Fruit fly (Drosophila melanogaster) whole organism, embryonic: Measurements from ENCODE around the gene CG10365.
A peak's percentile ranks its signal among the peaks of the same experiment; 100 is the strongest.

ENCODE experiments used
- ATbp ChIP-seq: fragments of 200-800 bp; sonication (Bioruptor generic); optimal IDR thresholded peaks from 2 replicates; lab custom pipeline; 2017; ENCODE audit warnings: missing biosample characterization, mild to moderate bottlenecking, missing genetic modification characterization, missing genetic modification reagents
- Atf3 ChIP-seq: fragments of 200-800 bp; sonication (Bioruptor generic); optimal IDR thresholded peaks from 3 replicates; lab custom pipeline; 2016; ENCODE audit warnings: missing biosample characterization, missing genetic modification characterization
- Bdp1 ChIP-seq: fragments of 200-800 bp; sonication (Bioruptor generic); optimal IDR thresholded peaks from 3 replicates; lab custom pipeline; 2016; ENCODE audit warnings: missing biosample characterization, missing genetic modification characterization
- Blimp-1 ChIP-seq: fragments of 200-800 bp; sonication (Bioruptor generic); optimal IDR thresholded peaks from 3 replicates; lab custom pipeline; 2018; ENCODE audit warnings: missing biosample characterization, missing genetic modification characterization, mild to moderate bottlenecking, moderate library complexity, missing genetic modification reagents
- CG10267 ChIP-seq: fragments of 200-800 bp; sonication (Bioruptor generic); optimal IDR thresholded peaks from 2 replicates; lab custom pipeline; 2018; ENCODE audit warnings: missing biosample characterization, mild to moderate bottlenecking, missing genetic modification characterization, moderate library complexity
- CG11560 ChIP-seq: fragments of 200-800 bp; sonication (Bioruptor generic); IDR thresholded peaks from 3 replicates; pipeline ENCODE4 v1.3.6; 2022; ENCODE audit warnings: missing biosample characterization, missing genetic modification characterization
- CG12236 ChIP-seq: fragments of 200-800 bp; sonication (Bioruptor generic); optimal IDR thresholded peaks from 2 replicates; lab custom pipeline; 2016; ENCODE audit warnings: missing biosample characterization, missing genetic modification characterization
- CG12391 ChIP-seq: fragments of 200-800 bp; sonication (Bioruptor generic); optimal IDR thresholded peaks from 3 replicates; lab custom pipeline; 2018; ENCODE audit warnings: missing biosample characterization, mild to moderate bottlenecking, missing genetic modification characterization, moderate library complexity
- CG12659 ChIP-seq: fragments of 200-800 bp; sonication (Bioruptor generic); optimal IDR thresholded peaks from 3 replicates; lab custom pipeline; 2017; ENCODE audit warnings: mild to moderate bottlenecking, missing biosample characterization, missing genetic modification reagents, missing genetic modification characterization
- CG12942 ChIP-seq: fragments of 200-800 bp; sonication (Bioruptor generic); optimal IDR thresholded peaks from 3 replicates; lab custom pipeline; 2016; ENCODE audit warnings: missing biosample characterization, missing genetic modification characterization
- CG13775 ChIP-seq: fragments of 200-800 bp; sonication (Bioruptor generic); optimal IDR thresholded peaks from 3 replicates; lab custom pipeline; 2017; ENCODE audit warnings: missing biosample characterization, mild to moderate bottlenecking, missing genetic modification characterization
- CG15514 ChIP-seq: fragments of 200-800 bp; sonication (Bioruptor generic); optimal IDR thresholded peaks from 3 replicates; lab custom pipeline; 2017; ENCODE audit warnings: missing biosample characterization, missing genetic modification characterization, mild to moderate bottlenecking, moderate library complexity, missing genetic modification reagents
- CG15696 ChIP-seq: fragments of 200-800 bp; sonication (Bioruptor generic); optimal IDR thresholded peaks from 2 replicates; lab custom pipeline; 2019; ENCODE audit warnings: missing biosample characterization, mild to moderate bottlenecking, missing genetic modification characterization, moderate library complexity
- CG1603 ChIP-seq: fragments of 200-800 bp; sonication (Bioruptor generic); optimal IDR thresholded peaks from 2 replicates; lab custom pipeline; 2019; ENCODE audit warnings: missing biosample characterization, mild to moderate bottlenecking, missing genetic modification characterization, moderate library complexity
- CG16779 ChIP-seq: fragments of 200-800 bp; sonication (Bioruptor generic); IDR thresholded peaks from 2 replicates; pipeline ENCODE4 v1.3.6; 2022; ENCODE audit warnings: missing biosample characterization, missing genetic modification characterization
- CG17568 ChIP-seq: fragments of 200-800 bp; sonication (Bioruptor generic); optimal IDR thresholded peaks from 2 replicates; lab custom pipeline; 2018; ENCODE audit warnings: missing biosample characterization, mild to moderate bottlenecking, missing genetic modification characterization, moderate library complexity
- CG17612 ChIP-seq: fragments of 200-800 bp; sonication (Bioruptor generic); IDR thresholded peaks from 2 replicates; pipeline ENCODE4 v1.3.6; 2022; ENCODE audit warnings: missing biosample characterization, missing genetic modification characterization
- CG17912 ChIP-seq: fragments of 200-800 bp; sonication (Bioruptor generic); optimal IDR thresholded peaks from 2 replicates; lab custom pipeline; 2018; ENCODE audit warnings: missing biosample characterization, mild to moderate bottlenecking, missing genetic modification characterization
- CG1832 ChIP-seq: fragments of 200-800 bp; sonication (Bioruptor generic); optimal IDR thresholded peaks from 2 replicates; lab custom pipeline; 2017; ENCODE audit warnings: missing biosample characterization, mild to moderate bottlenecking, missing genetic modification characterization, inconsistent platforms
- CG3065 ChIP-seq: fragments of 200-800 bp; sonication (Bioruptor generic); optimal IDR thresholded peaks from 2 replicates; lab custom pipeline; 2016; ENCODE audit warnings: missing biosample characterization, missing genetic modification characterization
- CG3726 ChIP-seq: fragments of 200-800 bp; sonication (Bioruptor generic); IDR thresholded peaks from 3 replicates; pipeline ENCODE4, ENCODE4 v1.3.6; 2022; ENCODE audit warnings: missing biosample characterization, missing genetic modification characterization
- CG4617 ChIP-seq: fragments of 200-800 bp; sonication (Bioruptor generic); optimal IDR thresholded peaks from 3 replicates; lab custom pipeline; 2016; ENCODE audit warnings: missing biosample characterization, missing genetic modification characterization, borderline replicate concordance
- CG4730 ChIP-seq: fragments of 200-800 bp; sonication (Bioruptor generic); IDR thresholded peaks from 2 replicates; pipeline ENCODE4 v1.3.6; 2022; ENCODE audit warnings: missing biosample characterization, missing genetic modification characterization
- CG5245 ChIP-seq: fragments of 200-800 bp; sonication (Bioruptor generic); optimal IDR thresholded peaks from 3 replicates; lab custom pipeline; 2016; ENCODE audit warnings: missing biosample characterization, missing genetic modification characterization
- CG5953 ChIP-seq: fragments of 200-800 bp; sonication (Bioruptor generic); IDR thresholded peaks from 2 replicates; pipeline ENCODE4 v1.3.6; 2022; ENCODE audit warnings: missing biosample characterization, missing genetic modification characterization
- CG6254 ChIP-seq: fragments of 200-800 bp; sonication (Bioruptor generic); optimal IDR thresholded peaks from 3 replicates; lab custom pipeline; 2017; ENCODE audit warnings: mild to moderate bottlenecking, missing biosample characterization, missing genetic modification reagents, missing genetic modification characterization
- CG8290 ChIP-seq, 3 experiments: fragments of 200-800 bp; sonication (Bioruptor generic); optimal IDR thresholded peaks; 2 replicates each; lab custom pipeline; 2016 to 2019; ENCODE audit warnings: missing biosample characterization in 3 of 3, missing genetic modification characterization in 3 of 3, mild to moderate bottlenecking in 2 of 3, moderate library complexity in 1 of 3
- CG8388 ChIP-seq: fragments of 200-800 bp; sonication (Bioruptor generic); optimal IDR thresholded peaks from 2 replicates; lab custom pipeline; 2019; ENCODE audit warnings: missing biosample characterization, mild to moderate bottlenecking, missing genetic modification characterization, moderate library complexity
- CG9215 ChIP-seq: fragments of 200-800 bp; sonication (Bioruptor generic); IDR thresholded peaks from 2 replicates; pipeline ENCODE4 v1.3.6; 2022; ENCODE audit warnings: missing biosample characterization, missing genetic modification characterization
- CG9797 ChIP-seq: fragments of 200-800 bp; sonication (Bioruptor generic); optimal IDR thresholded peaks from 3 replicates; lab custom pipeline; 2018; ENCODE audit warnings: missing biosample characterization, mild to moderate bottlenecking, missing genetic modification characterization
- H2.0 ChIP-seq: fragments of 200-800 bp; sonication (Bioruptor generic); IDR thresholded peaks from 2 replicates; pipeline ENCODE4 v1.3.6; 2022; ENCODE audit warnings: missing biosample characterization, missing genetic modification characterization
- Max ChIP-seq: fragments of 200-800 bp; sonication (Bioruptor generic); optimal IDR thresholded peaks from 2 replicates; lab custom pipeline; 2016; ENCODE audit warnings: missing biosample characterization, mild to moderate bottlenecking, missing genetic modification characterization
- NK7.1 ChIP-seq: fragments of 200-800 bp; sonication (Bioruptor generic); optimal IDR thresholded peaks from 3 replicates; lab custom pipeline; 2016; ENCODE audit warnings: missing biosample characterization, missing genetic modification characterization
- Stat92E ChIP-seq, 3 experiments: fragments of >200 bp in 2 of 3; fragments of 200-800 bp in 1 of 3; sonication (Bioruptor generic) in 1 of 3; optimal IDR thresholded peaks; 2 replicates each; lab custom pipeline; 2017 to 2019; ENCODE audit warnings: missing biosample characterization in 3 of 3, missing genetic modification characterization in 3 of 3, mild to moderate bottlenecking in 1 of 3, moderate library complexity in 1 of 3
- ase ChIP-seq: fragments of 200-800 bp; sonication (Bioruptor generic); IDR thresholded peaks from 3 replicates; pipeline ENCODE4 v1.3.6; 2022; ENCODE audit warnings: missing biosample characterization, missing genetic modification characterization
- cad ChIP-seq: fragments of >200 bp; optimal IDR thresholded peaks from 2 replicates; lab custom pipeline; 2017; ENCODE audit warnings: missing biosample characterization, missing genetic modification characterization
- dimm ChIP-seq: fragments of 200-800 bp; sonication (Bioruptor generic); IDR thresholded peaks from 2 replicates; pipeline ENCODE4 v1.3.6; 2022; ENCODE audit warnings: missing biosample characterization, missing genetic modification characterization
- dpn ChIP-seq, 2 experiments: fragments of 200-800 bp; sonication (Bioruptor generic); optimal IDR thresholded peaks; 3 replicates each; lab custom pipeline; 2016; ENCODE audit warnings: missing biosample characterization in 2 of 2, missing genetic modification characterization in 2 of 2
- ewg ChIP-seq: fragments of 200-800 bp; sonication (Bioruptor generic); optimal IDR thresholded peaks from 3 replicates; lab custom pipeline; 2017; ENCODE audit warnings: mild to moderate bottlenecking, missing biosample characterization, missing genetic modification reagents, missing genetic modification characterization
- gcm ChIP-seq: fragments of 200-800 bp; sonication (Bioruptor generic); optimal IDR thresholded peaks from 2 replicates; lab custom pipeline; 2019; ENCODE audit warnings: missing biosample characterization, mild to moderate bottlenecking, missing genetic modification characterization, moderate library complexity
- grn ChIP-seq: fragments of 200-800 bp; sonication (Bioruptor generic); optimal IDR thresholded peaks from 3 replicates; lab custom pipeline; 2017; ENCODE audit warnings: missing biosample characterization, missing genetic modification characterization
- hth ChIP-seq: fragments of >200 bp; optimal IDR thresholded peaks from 2 replicates; lab custom pipeline; 2017; ENCODE audit warnings: inconsistent platforms
- inv ChIP-seq: fragments of 200-800 bp; sonication (Bioruptor generic); IDR thresholded peaks from 2 replicates; pipeline ENCODE4 v1.3.6; 2022; ENCODE audit warnings: missing biosample characterization, missing genetic modification characterization; ENCODE audit not compliant: partially characterized antibody
- lbe ChIP-seq: fragments of 200-800 bp; sonication (Bioruptor generic); optimal IDR thresholded peaks from 2 replicates; lab custom pipeline; 2016; ENCODE audit warnings: missing biosample characterization, mild to moderate bottlenecking, missing genetic modification characterization
- maf-S ChIP-seq: fragments of 200-800 bp; sonication (Bioruptor generic); optimal IDR thresholded peaks from 2 replicates; lab custom pipeline; 2016; ENCODE audit warnings: missing biosample characterization, missing genetic modification characterization
- otp ChIP-seq: fragments of 200-800 bp; sonication (Bioruptor generic); IDR thresholded peaks from 3 replicates; pipeline ENCODE4, ENCODE4 v1.3.6; 2022; ENCODE audit warnings: missing biosample characterization, missing genetic modification characterization
- peb ChIP-seq: fragments of 200-800 bp; sonication (Bioruptor generic); IDR thresholded peaks from 2 replicates; pipeline ENCODE4 v1.3.6; 2022; ENCODE audit warnings: missing biosample characterization, missing genetic modification characterization
- vnd ChIP-seq: fragments of 200-800 bp; sonication (Bioruptor generic); IDR thresholded peaks from 3 replicates; pipeline ENCODE4 v1.3.6; 2022; ENCODE audit warnings: missing biosample characterization, missing genetic modification characterization; ENCODE audit not compliant: partially characterized antibody
- yki ChIP-seq: fragments of >200 bp; optimal IDR thresholded peaks from 3 replicates; lab custom pipeline; 2018

The CG10365 gene

dm6 chr3R:23722680-23723372 lies at the start of gene CG10365 (continued):
- peak; percentile 82 for TF ChIP-seq H2.0 (GFP tag; lab: Robert Waterston, UW)
- TF ChIP-seq ewg (GFP tag; lab: Kevin White, UChicago): peak; percentile 70
- peak; percentile 55 for TF ChIP-seq CG17568 (GFP tag; lab: Kevin White, UChicago)
- peak; percentile 40 for TF ChIP-seq CG15696 (tag; lab: Kevin White, UChicago)
- no peak for TF ChIP-seq CG17912 (GFP tag; lab: Kevin White, UChicago)
- TF ChIP-seq Bdp1: no peak
- peak; percentile 72 for TF ChIP-seq CG17612
- TF ChIP-seq Stat92E (GFP tag; optimal IDR thresholded peaks at IDR 0.05; lab: Kevin White, UChicago): no peak
- peak; percentile 3 for TF ChIP-seq lbe (GFP tag; lab: Kevin White, UChicago)
- no peak for TF ChIP-seq vnd
- peak; percentile 68 for TF ChIP-seq CG12942 (GFP tag; lab: Kevin White, UChicago)
- no peak for TF ChIP-seq maf-S (GFP tag; lab: Kevin White, UChicago)
- TF ChIP-seq gcm: peak; percentile 91
- TF ChIP-seq NK7.1: no peak
- no peak for TF ChIP-seq cad
- TF ChIP-seq CG3065 (GFP tag; lab: Kevin White, UChicago): peak; percentile 3
- TF ChIP-seq Atf3 (GFP tag; lab: Kevin White, UChicago): no peak
- TF ChIP-seq CG12236 (GFP tag; lab: Kevin White, UChicago): no peak
- TF ChIP-seq yki (lab: Kevin White, UChicago): no peak
- peak; percentile 66; the same call in 1 of the 3 replicates for TF ChIP-seq CG3726 (GFP tag; lab: Robert Waterston, UW)
- no peak for TF ChIP-seq CG1832 (GFP tag; lab: Kevin White, UChicago)
- TF ChIP-seq CG8290 (GFP tag; optimal IDR thresholded peaks at IDR 0.05; lab: Kevin White, UChicago): peak; percentile 26
- TF ChIP-seq CG8290 (tag; optimal IDR thresholded peaks at IDR 0.05; lab: Kevin White, UChicago): no peak
- TF ChIP-seq CG12391 (tag; lab: Kevin White, UChicago): peak; percentile 94
- no peak for TF ChIP-seq CG9797 (GFP tag; lab: Kevin White, UChicago)
- peak; percentile 58; the same call in 1 of the 3 replicates for TF ChIP-seq ase (GFP tag; lab: Robert Waterston, UW)
- TF ChIP-seq CG4617: peak; percentile 3
- TF ChIP-seq peb (GFP tag; lab: Robert Waterston, UW): peak; percentile 24; the same call in 1 of the 2 replicates
- peak; percentile 46 for TF ChIP-seq ATbp (GFP tag; lab: Kevin White, UChicago)
- peak in 1 of 2 experiments; percentile 86 for TF ChIP-seq dpn (GFP tag; optimal IDR thresholded peaks at IDR 0.05; lab: Kevin White, UChicago)
- TF ChIP-seq CG8388 (GFP tag; lab: Kevin White, UChicago): peak; percentile 90
- peak; percentile 52 for TF ChIP-seq CG6254
- peak; percentile 65 for TF ChIP-seq CG5245 (GFP tag; lab: Kevin White, UChicago)
- TF ChIP-seq Blimp-1 (GFP tag; lab: Kevin White, UChicago): peak; percentile 85
- TF ChIP-seq dimm: peak; percentile 59
- TF ChIP-seq inv (GFP tag; lab: Robert Waterston, UW): no peak
- no peak for TF ChIP-seq CG16779
- TF ChIP-seq CG1603: peak; percentile 46
- no peak for TF ChIP-seq grn (GFP tag; lab: Kevin White, UChicago)
- TF ChIP-seq CG15514 (GFP tag; lab: Kevin White, UChicago): peak; percentile 21
- peak; percentile 84 for TF ChIP-seq CG10267
- no peak for TF ChIP-seq hth
- peak; percentile 71 for TF ChIP-seq CG13775 (GFP tag; lab: Kevin White, UChicago)
- TF ChIP-seq CG4730 (GFP tag; lab: Robert Waterston, UW): peak; percentile 68
- peak; percentile 51; the same call in 2 of the 3 replicates for TF ChIP-seq CG11560
- no peak for TF ChIP-seq Max (GFP tag; lab: Kevin White, UChicago)
- peak; percentile 93 for TF ChIP-seq CG12659 (GFP tag; lab: Kevin White, UChicago)
- peak; percentile 81 for TF ChIP-seq CG9215
- TF ChIP-seq CG5953 (GFP tag; lab: Robert Waterston, UW): peak; percentile 63; the same call in 1 of the 2 replicates
- TF ChIP-seq otp (GFP tag; lab: Robert Waterston, UW): 0 out of 3 replicates have a peak, but pooled peaks have one; percentile 19
